Worm (Caenorhabditis elegans) whole organism, L4/young adult: ENCODE measurements around the gene irld-38.
"Not testable (repeated sequence)": the region's sequence is repeated elsewhere in the genome, so short reads cannot be mapped to it uniquely, and the experiment has no call there.

Source experiments
- W03F9.2 ChIP-seq: fragments of 150-350 bp; optimal IDR thresholded peaks from 2 replicates; lab custom pipeline; 2014; ENCODE audit warnings: missing biosample characterization, missing genetic modification characterization
- dao-5 ChIP-seq: sonication (generic microtip); optimal IDR thresholded peaks from 2 replicates; lab custom pipeline; 2016; ENCODE audit warnings: missing genotype, missing genetic modification characterization, moderate library complexity, missing compliant biosample characterization
- him-1 ChIP-seq: sonication (generic microtip); optimal IDR thresholded peaks from 2 replicates; lab custom pipeline; 2016; ENCODE audit warnings: missing genotype, missing genetic modification reagents, missing genetic modification characterization, missing compliant biosample characterization

The irld-38 gene

ce11 chrV:3032343-3032742, at the start of gene irld-38:
irld-38 (minus strand) TSS chrV:3032443.
- TF ChIP-seq dao-5, result no peak
- TF ChIP-seq him-1, result no peak
- no peak for TF ChIP-seq W03F9.2 (tag; lab: Kevin White, UChicago)

ce11 chrV:3081471-3081870, 49.2 kb upstream of the irld-38 start, which contains the start of gene srt-7:
srt-7 (plus strand) TSS chrV:3081771.
- no peak for TF ChIP-seq him-1
- TF ChIP-seq W03F9.2 (tag; lab: Kevin White, UChicago), result no peak
- TF ChIP-seq dao-5, result no peak

- TF ChIP-seq him-1, result no peak
- TF ChIP-seq dao-5, result no peak
- TF ChIP-seq W03F9.2 (tag; lab: Kevin White, UChicago), result no peak
Observed at ce11 chrV:3080792-3081191, 48.5 kb upstream of the irld-38 start, which contains the start of gene srt-5. srt-5 (minus strand) TSS chrV:3080892.

- no peak for TF ChIP-seq him-1
- TF ChIP-seq dao-5, result no peak
- no peak for TF ChIP-seq W03F9.2 (tag; lab: Kevin White, UChicago)
Observed at ce11 chrV:3071548-3071947, 39.3 kb upstream of the irld-38 start, which contains the start of gene C50H11.13. C50H11.13 (minus strand) TSS chrV:3071648.

- TF ChIP-seq dao-5, result no peak
- no peak for TF ChIP-seq W03F9.2 (tag; lab: Kevin White, UChicago)
- no peak for TF ChIP-seq him-1
Observed at ce11 chrV:3069101-3069500, 36.9 kb upstream of the irld-38 start, which contains the start of gene str-40. str-40 (minus strand) TSS chrV:3069201.

- TF ChIP-seq W03F9.2 (tag; lab: Kevin White, UChicago), result no peak
- TF ChIP-seq dao-5, result no peak
- no peak for TF ChIP-seq him-1
Observed at ce11 chrV:3065928-3066327, 33.7 kb upstream of the irld-38 start, which contains the start of gene srh-185. srh-185 (plus strand) TSS chrV:3066228.

- not testable (repeated sequence) for TF ChIP-seq him-1; dao-5; W03F9.2 (tag; lab: Kevin White, UChicago)
Observed at ce11 chrV:3064418-3064817, 32.2 kb upstream of the irld-38 start, which contains the start of gene srt-16. srt-16 (minus strand) TSS chrV:3064518.

- TF ChIP-seq W03F9.2 (tag; lab: Kevin White, UChicago), result no peak
- TF ChIP-seq dao-5, result no peak
- TF ChIP-seq him-1, result no peak
Observed at ce11 chrV:3062078-3062477, 29.8 kb upstream of the irld-38 start, which contains the start of gene srt-15. srt-15 (minus strand) TSS chrV:3062178.

- no peak for TF ChIP-seq him-1
- no peak for TF ChIP-seq W03F9.2 (tag; lab: Kevin White, UChicago)
- no peak for TF ChIP-seq dao-5
Observed at ce11 chrV:3058996-3059395, 26.8 kb upstream of the irld-38 start, which contains the start of gene str-244. str-244 (minus strand) TSS chrV:3059096.

ce11 chrV:3054254-3054653, 22.0 kb upstream of the irld-38 start, which contains the start of gene C50H11.8:
C50H11.8 (plus strand) TSS chrV:3054554.
- TF ChIP-seq dao-5 (no peak), him-1 (no peak), W03F9.2 (tag; lab: Kevin White, UChicago) (no peak)

ce11 chrV:3046364-3046763, 14.1 kb upstream of the irld-38 start:
- TF ChIP-seq dao-5 (no peak), him-1 (no peak), W03F9.2 (tag; lab: Kevin White, UChicago) (no peak)

ce11 chrV:3044837-3045236, 12.6 kb upstream of the irld-38 start, which contains the start of gene F59D6.1:
F59D6.1 (plus strand) TSS chrV:3045137.
- TF ChIP-seq dao-5 (no peak), W03F9.2 (tag; lab: Kevin White, UChicago) (no peak), him-1 (no peak)

ce11 chrV:3040930-3041329, 8.7 kb upstream of the irld-38 start:
- no peak for TF ChIP-seq him-1
- TF ChIP-seq dao-5, result no peak
- no peak for TF ChIP-seq W03F9.2 (tag; lab: Kevin White, UChicago)

- TF ChIP-seq dao-5 (no peak), W03F9.2 (tag; lab: Kevin White, UChicago) (no peak), him-1 (no peak)
Observed at ce11 chrV:3039282-3039681, 7.0 kb upstream of the irld-38 start, which contains the start of gene chpf-2. chpf-2 (minus strand) TSS chrV:3039382.

ce11 chrV:3038058-3038457, 5.8 kb upstream of the irld-38 start:
- TF ChIP-seq him-1 (no peak), dao-5 (no peak), W03F9.2 (tag; lab: Kevin White, UChicago) (no peak)

- TF ChIP-seq him-1, result no peak
- TF ChIP-seq dao-5, result no peak
- no peak for TF ChIP-seq W03F9.2 (tag; lab: Kevin White, UChicago)
Observed at ce11 chrV:3034236-3034635, 2.0 kb upstream of the irld-38 start, which contains the start of gene srw-8. srw-8 (minus strand) TSS chrV:3034336.
